Worm (Caenorhabditis elegans) whole organism, L4 larva: ENCODE results near the gene F01G10.9.

Source experiments
- F10B5.3 ChIP-seq: sonication (generic microtip); optimal IDR thresholded peaks from 2 replicates; lab custom pipeline; 2016; ENCODE audit warnings: mild to moderate bottlenecking, missing genetic modification characterization, missing compliant biosample characterization
- F44E2.7 ChIP-seq: fragments of 200-800 bp; sonication (Bioruptor generic); IDR thresholded peaks from 2 replicates; pipeline ENCODE4 v2.1.2; 2022; ENCODE audit warnings: missing genetic modification characterization, missing compliant biosample characterization
- aha-1 ChIP-seq: fragments of 150-350 bp; peaks from one replicate; lab custom pipeline; 2014; ENCODE audit warnings: missing biosample characterization, missing genetic modification characterization
- aly-2 ChIP-seq: sonication (generic microtip); optimal IDR thresholded peaks from 2 replicates; lab custom pipeline; 2018; ENCODE audit warnings: missing biosample characterization, missing genetic modification characterization
- ama-1 ChIP-seq: fragments of 150-350 bp; optimal IDR thresholded peaks from 2 replicates; lab custom pipeline; 2014; ENCODE audit warnings: inconsistent platforms, mixed read lengths
- ceh-28 ChIP-seq: fragments of 150-350 bp; optimal IDR thresholded peaks from 2 replicates; lab custom pipeline; 2014; ENCODE audit warnings: missing biosample characterization, missing genetic modification reagents, missing genetic modification characterization
- daf-16 ChIP-seq, 3 experiments: sonication (generic microtip); optimal IDR thresholded peaks; 2 replicates each; lab custom pipeline; 2016 to 2017; ENCODE audit warnings: missing genetic modification characterization in 3 of 3, missing genetic modification reagents in 3 of 3, mild to moderate bottlenecking in 2 of 3, missing compliant biosample characterization in 2 of 3, missing biosample characterization in 1 of 3, moderate library complexity in 1 of 3
- lin-13 ChIP-seq: fragments of 150-350 bp; optimal IDR thresholded peaks from 2 replicates; lab custom pipeline; 2014; ENCODE audit warnings: missing biosample characterization, missing genetic modification reagents, missing genetic modification characterization
- lsy-2 ChIP-seq, 2 experiments: fragments of 150-350 bp in 1 of 2; sonication (generic microtip) in 1 of 2; optimal IDR thresholded peaks; 2 replicates each; lab custom pipeline; 2014 to 2017; ENCODE audit warnings: missing biosample characterization in 2 of 2, missing genetic modification characterization in 2 of 2
- unc-130 ChIP-seq: sonication (generic microtip); optimal IDR thresholded peaks from 2 replicates; lab custom pipeline; 2016; ENCODE audit warnings: missing genetic modification reagents, missing genetic modification characterization, missing compliant biosample characterization

ce11 chrIV:10216078-10216477, 43.4 kb downstream of the F01G10.9 start, which contains the start of gene col-124:
- no peak for TF ChIP-seq F10B5.3 (tag; lab: Kevin White, UChicago)
- TF ChIP-seq lsy-2 (tag; optimal IDR thresholded peaks at IDR 0.05; lab: Kevin White, UChicago), result no peak
- TF ChIP-seq F44E2.7 (GFP tag; lab: Robert Waterston, UW), result no peak
- TF ChIP-seq unc-130, result no peak
- TF ChIP-seq lin-13 (GFP tag; lab: Kevin White, UChicago), result no peak
- TF ChIP-seq aly-2, result no peak
- no peak for TF ChIP-seq ceh-28
- TF ChIP-seq ama-1, result no peak
- no peak for TF ChIP-seq aha-1 (tag; lab: Kevin White, UChicago)
- no peak for TF ChIP-seq daf-16 (GFP tag; optimal IDR thresholded peaks at IDR 0.05; lab: Kevin White, UChicago)
- no peak for TF ChIP-seq daf-16 (tag; optimal IDR thresholded peaks at IDR 0.05; lab: Kevin White, UChicago)
